Worm (Caenorhabditis elegans) whole organism, late embryonic: Measurements from ENCODE around the gene R160.5.

Experiments used
- C08G9.2 ChIP-seq: sonication (generic microtip); optimal IDR thresholded peaks from 2 replicates; lab custom pipeline; 2016; ENCODE audit warnings: mild to moderate bottlenecking, missing genetic modification characterization, moderate library complexity, missing compliant biosample characterization
- ceh-24 ChIP-seq: sonication (generic microtip); optimal IDR thresholded peaks from 2 replicates; lab custom pipeline; 2016; ENCODE audit warnings: mild to moderate bottlenecking, missing genetic modification characterization, missing compliant biosample characterization
- ceh-9 ChIP-seq: sonication (generic microtip); optimal IDR thresholded peaks from 2 replicates; lab custom pipeline; 2016; ENCODE audit warnings: mild to moderate bottlenecking, missing genetic modification characterization, inconsistent platforms, missing compliant biosample characterization
- fkh-10 ChIP-seq: fragments of 150-350 bp; optimal IDR thresholded peaks from 2 replicates; lab custom pipeline; 2014; ENCODE audit warnings: missing biosample characterization, missing genetic modification reagents, missing genetic modification characterization
- nfya-1 ChIP-seq: sonication (generic microtip); optimal IDR thresholded peaks from 2 replicates; lab custom pipeline; 2017; ENCODE audit warnings: missing genetic modification characterization, mild to moderate bottlenecking, missing compliant biosample characterization, antibody characterized with exemption, moderate library complexity
- nhr-11 ChIP-seq: fragments of 150-350 bp; optimal IDR thresholded peaks from 2 replicates; lab custom pipeline; 2014; ENCODE audit warnings: missing biosample characterization, missing genetic modification characterization
- pha-4 ChIP-seq: fragments of 150-350 bp; optimal IDR thresholded peaks from 2 replicates; lab custom pipeline; 2018; ENCODE audit warnings: missing biosample characterization, missing genetic modification reagents, missing genetic modification characterization
- rnt-1 ChIP-seq: sonication (generic microtip); optimal IDR thresholded peaks from 2 replicates; lab custom pipeline; 2016; ENCODE audit warnings: missing genetic modification characterization, missing compliant biosample characterization
- ttx-3 ChIP-seq: sonication (generic microtip); optimal IDR thresholded peaks from 2 replicates; lab custom pipeline; 2016; ENCODE audit warnings: missing genetic modification reagents, missing genetic modification characterization, missing compliant biosample characterization

DNA sequence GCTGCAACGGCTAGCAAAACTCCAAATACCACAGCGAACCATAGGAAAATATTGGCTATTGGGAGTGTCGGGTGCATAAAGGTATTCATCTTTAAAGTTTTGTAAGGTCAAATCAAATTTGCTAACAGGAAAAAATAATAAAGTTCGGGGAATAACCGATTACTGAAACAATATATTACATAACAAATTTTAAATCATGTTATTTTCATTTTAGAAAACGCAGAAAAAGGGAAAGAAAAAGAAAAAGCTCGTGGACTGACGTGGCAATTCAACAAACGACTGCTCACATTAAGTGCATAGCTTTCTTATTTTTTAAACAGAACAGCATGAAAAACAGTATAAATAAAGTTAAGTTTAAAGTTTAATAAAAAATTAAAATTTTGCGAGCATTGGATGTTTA, 2.5 kb upstream of the R160.5 start, which contains the start of gene R160.6:
- TF ChIP-seq rnt-1 (tag; lab: Kevin White, UChicago) (no peak), nfya-1 (tag; lab: Kevin White, UChicago) (no peak), fkh-10 (GFP tag; lab: Kevin White, UChicago) (no peak), ceh-24 (tag; lab: Kevin White, UChicago) (no peak), pha-4 (tag; lab: Kevin White, UChicago) (no peak), C08G9.2 (tag; lab: Kevin White, UChicago) (no peak), nhr-11 (tag; lab: Kevin White, UChicago) (no peak), ttx-3 (no peak), ceh-9 (tag; lab: Kevin White, UChicago) (no peak)
